Worm (Caenorhabditis elegans) whole organism, L1 larva: ENCODE results near the gene ttr-15.
"Not testable (repeated sequence)": the region's sequence is repeated elsewhere in the genome, so short reads cannot be mapped to it uniquely, and the experiment has no call there.

ENCODE experiments used
- C16A3.4 ChIP-seq: fragments of 150-350 bp; optimal IDR thresholded peaks from 2 replicates; lab custom pipeline; 2014; ENCODE audit warnings: missing biosample characterization, missing genetic modification characterization
- C34B4.2 ChIP-seq: sonication (generic microtip); optimal IDR thresholded peaks from 2 replicates; lab custom pipeline; 2017; ENCODE audit warnings: mild to moderate bottlenecking, missing genetic modification characterization, missing compliant biosample characterization
- F16B12.6 ChIP-seq: fragments of 150-350 bp; optimal IDR thresholded peaks from 2 replicates; lab custom pipeline; 2014; ENCODE audit warnings: missing biosample characterization, missing genetic modification characterization
- aha-1 ChIP-seq: fragments of 150-350 bp; optimal IDR thresholded peaks from 2 replicates; lab custom pipeline; 2014; ENCODE audit warnings: missing biosample characterization, missing genetic modification characterization
- alr-1 ChIP-seq: fragments of 200-800 bp; sonication (Bioruptor generic); optimal IDR thresholded peaks from 2 replicates; lab custom pipeline; 2018; ENCODE audit warnings: borderline replicate concordance, mild to moderate bottlenecking, missing genetic modification characterization, missing compliant biosample characterization
- blmp-1 ChIP-seq: fragments of 150-350 bp; optimal IDR thresholded peaks from 2 replicates; lab custom pipeline; 2014; ENCODE audit warnings: missing biosample characterization, missing genetic modification characterization
- ceh-63 ChIP-seq: fragments of 200-800 bp; sonication (Bioruptor generic); optimal IDR thresholded peaks from 2 replicates; lab custom pipeline; 2018; ENCODE audit warnings: mild to moderate bottlenecking, missing genetic modification characterization, missing compliant biosample characterization
- ceh-8 ChIP-seq: fragments of 200-800 bp; sonication (Bioruptor generic); optimal IDR thresholded peaks from 2 replicates; lab custom pipeline; 2018; ENCODE audit warnings: mild to moderate bottlenecking, missing genetic modification characterization, moderate library complexity, missing compliant biosample characterization
- dpl-1 ChIP-seq, 3 experiments: fragments of 150-350 bp in 2 of 3; sonication (generic microtip) in 1 of 3; optimal IDR thresholded peaks; 2 replicates each; lab custom pipeline; 2014 to 2017; ENCODE audit warnings: missing biosample characterization in 3 of 3, missing genetic modification characterization in 3 of 3, missing genetic modification reagents in 3 of 3
- dsc-1 ChIP-seq: sonication (generic microtip); optimal IDR thresholded peaks from 2 replicates; lab custom pipeline; 2016; ENCODE audit warnings: mild to moderate bottlenecking, missing genetic modification characterization, missing compliant biosample characterization
- efl-1 ChIP-seq, 4 experiments: fragments of 150-350 bp; optimal IDR thresholded peaks in 3 of 4; peaks in 1 of 4; 1 replicate in 1 of 4; 2 replicates in 3 of 4; lab custom pipeline; 2014; ENCODE audit warnings: missing biosample characterization in 2 of 4, missing genetic modification characterization in 2 of 4, missing genetic modification reagents in 2 of 4
- egl-13 ChIP-seq: sonication (generic microtip); optimal IDR thresholded peaks from 2 replicates; lab custom pipeline; 2016; ENCODE audit warnings: missing genotype, missing genetic modification reagents, missing genetic modification characterization, missing compliant biosample characterization
- elt-2 ChIP-seq: sonication (generic microtip); optimal IDR thresholded peaks from 2 replicates; lab custom pipeline; 2016; ENCODE audit warnings: missing genetic modification characterization, mild to moderate bottlenecking, inconsistent platforms, missing compliant biosample characterization, missing genetic modification reagents
- elt-3 ChIP-seq, 6 experiments: fragments of 150-350 bp in 1 of 6; sonication (generic microtip); optimal IDR thresholded peaks; 2 replicates each; lab custom pipeline; 2017 to 2018; ENCODE audit warnings: missing biosample characterization in 6 of 6, missing genetic modification characterization in 6 of 6, inconsistent platforms in 1 of 6
- fkh-10 ChIP-seq: sonication (generic microtip); optimal IDR thresholded peaks from 2 replicates; lab custom pipeline; 2017; ENCODE audit warnings: missing biosample characterization, missing genetic modification reagents, missing genetic modification characterization
- fkh-4 ChIP-seq: sonication (generic microtip); optimal IDR thresholded peaks from 2 replicates; lab custom pipeline; 2016; ENCODE audit warnings: missing compliant biosample characterization, missing genetic modification characterization, borderline replicate concordance
- grh-1 ChIP-seq: fragments of 200-800 bp; sonication (Bioruptor generic); IDR thresholded peaks from 2 replicates; pipeline ENCODE4 v1.3.6; 2022; ENCODE audit warnings: missing genetic modification reagents, missing genetic modification characterization, missing compliant biosample characterization
- hlh-17 ChIP-seq: fragments of 200-800 bp; sonication (Bioruptor generic); optimal IDR thresholded peaks from 2 replicates; lab custom pipeline; 2018; ENCODE audit warnings: missing genetic modification characterization, mild to moderate bottlenecking, missing compliant biosample characterization, moderate library complexity, borderline replicate concordance
- hlh-4 ChIP-seq: sonication (generic microtip); optimal IDR thresholded peaks from 2 replicates; lab custom pipeline; 2016; ENCODE audit warnings: mild to moderate bottlenecking, missing genetic modification characterization, missing compliant biosample characterization
- irx-1 ChIP-seq: sonication (generic microtip); optimal IDR thresholded peaks from 2 replicates; lab custom pipeline; 2016; ENCODE audit warnings: missing genetic modification characterization, missing compliant biosample characterization
- isw-1 ChIP-seq: fragments of 200-800 bp; sonication (Bioruptor generic); IDR thresholded peaks from 2 replicates; pipeline ENCODE4 v1.3.6; 2022; ENCODE audit warnings: missing genetic modification characterization, missing compliant biosample characterization
- lin-13 ChIP-seq: fragments of 150-350 bp; optimal IDR thresholded peaks from 2 replicates; lab custom pipeline; 2014; ENCODE audit warnings: missing biosample characterization, missing genetic modification reagents, missing genetic modification characterization
- lin-14 ChIP-seq: fragments of 200-800 bp; sonication (Bioruptor generic); optimal IDR thresholded peaks from 2 replicates; lab custom pipeline; 2018; ENCODE audit warnings: mild to moderate bottlenecking, missing genetic modification characterization, moderate library complexity, missing compliant biosample characterization
- lin-15B ChIP-seq: fragments of 150-350 bp; sonication (generic microtip); optimal IDR thresholded peaks from 3 replicates; lab custom pipeline; 2014; ENCODE audit warnings: missing biosample characterization, missing genetic modification characterization
- lin-35 ChIP-seq, 2 experiments: fragments of 150-350 bp; optimal IDR thresholded peaks; 2 replicates each; lab custom pipeline; 2014; ENCODE audit warnings: missing biosample characterization in 2 of 2, missing genetic modification characterization in 2 of 2, missing genetic modification reagents in 2 of 2
- lin-39 ChIP-seq: fragments of 150-350 bp; optimal IDR thresholded peaks from 2 replicates; lab custom pipeline; 2014; ENCODE audit warnings: missing biosample characterization, missing genetic modification reagents, missing genetic modification characterization
- lsy-2 ChIP-seq, 2 experiments: fragments of 150-350 bp; optimal IDR thresholded peaks; 2 replicates each; lab custom pipeline; 2014; ENCODE audit warnings: missing biosample characterization in 2 of 2, missing genetic modification characterization in 2 of 2
- mdl-1 ChIP-seq, 2 experiments: fragments of 150-350 bp; optimal IDR thresholded peaks; 2 replicates each; lab custom pipeline; 2014 to 2017; ENCODE audit warnings: missing biosample characterization in 2 of 2, missing genetic modification characterization in 2 of 2, inconsistent platforms in 1 of 2
- mef-2 ChIP-seq: fragments of 150-350 bp; optimal IDR thresholded peaks from 2 replicates; lab custom pipeline; 2014; ENCODE audit warnings: missing biosample characterization, missing genetic modification characterization
- mep-1 ChIP-seq: fragments of 150-350 bp; optimal IDR thresholded peaks from 2 replicates; lab custom pipeline; 2014; ENCODE audit warnings: missing biosample characterization, missing genetic modification characterization
- nhr-47 ChIP-seq: sonication (generic microtip); optimal IDR thresholded peaks from 2 replicates; lab custom pipeline; 2016; ENCODE audit warnings: mild to moderate bottlenecking, missing genetic modification characterization, moderate library complexity, missing compliant biosample characterization
- nhr-71 ChIP-seq: sonication (generic microtip); optimal IDR thresholded peaks from 2 replicates; lab custom pipeline; 2016; ENCODE audit warnings: mild to moderate bottlenecking, missing genetic modification characterization, moderate library complexity, missing compliant biosample characterization
- nhr-84 ChIP-seq: sonication (generic microtip); optimal IDR thresholded peaks from 2 replicates; lab custom pipeline; 2017; ENCODE audit warnings: missing biosample characterization, missing genetic modification characterization
- nhr-85 ChIP-seq: sonication (generic microtip); peaks from one replicate; lab custom pipeline; 2016; ENCODE audit warnings: missing genetic modification characterization, inconsistent platforms, missing compliant biosample characterization
- nhr-90 ChIP-seq: sonication (generic microtip); optimal IDR thresholded peaks from 2 replicates; lab custom pipeline; 2016; ENCODE audit warnings: mild to moderate bottlenecking, missing genetic modification characterization, missing compliant biosample characterization; ENCODE audit not compliant: poor library complexity
- pag-3 ChIP-seq: sonication (generic microtip); optimal IDR thresholded peaks from 2 replicates; lab custom pipeline; 2017; ENCODE audit warnings: missing genetic modification characterization, mild to moderate bottlenecking, missing compliant biosample characterization, antibody characterized with exemption, borderline replicate concordance; ENCODE audit not compliant: insufficient read depth
- pqm-1 ChIP-seq: sonication (generic microtip); optimal IDR thresholded peaks from 3 replicates; lab custom pipeline; 2017; ENCODE audit warnings: missing biosample characterization, missing genetic modification characterization
- rnt-1 ChIP-seq: sonication (generic microtip); optimal IDR thresholded peaks from 2 replicates; lab custom pipeline; 2016; ENCODE audit warnings: mild to moderate bottlenecking, missing genetic modification characterization, moderate library complexity, missing compliant biosample characterization
- snpc-4 ChIP-seq: fragments of 150-350 bp; optimal IDR thresholded peaks from 2 replicates; lab custom pipeline; 2014; ENCODE audit warnings: missing biosample characterization, missing genetic modification characterization
- snu-23 ChIP-seq: sonication (generic microtip); optimal IDR thresholded peaks from 2 replicates; lab custom pipeline; 2016; ENCODE audit warnings: missing genetic modification characterization, missing compliant biosample characterization
- sox-4 ChIP-seq: sonication (generic microtip); optimal IDR thresholded peaks from 2 replicates; lab custom pipeline; 2016; ENCODE audit warnings: missing genetic modification characterization, missing compliant biosample characterization
- sptf-1 ChIP-seq: fragments of 150-350 bp; optimal IDR thresholded peaks from 2 replicates; lab custom pipeline; 2014; ENCODE audit warnings: missing biosample characterization, missing genetic modification characterization
- sup-37 ChIP-seq: fragments of 200-800 bp; sonication (Bioruptor generic); optimal IDR thresholded peaks from 2 replicates; lab custom pipeline; 2018; ENCODE audit warnings: mild to moderate bottlenecking, missing genetic modification characterization, missing compliant biosample characterization
- swsn-7 ChIP-seq: sonication (generic microtip); optimal IDR thresholded peaks from 2 replicates; lab custom pipeline; 2016; ENCODE audit warnings: missing genetic modification characterization, missing compliant biosample characterization
- vab-15 ChIP-seq: sonication (generic microtip); optimal IDR thresholded peaks from 2 replicates; lab custom pipeline; 2017; ENCODE audit warnings: missing genotype, mild to moderate bottlenecking, missing genetic modification characterization, missing compliant biosample characterization
- zip-4 ChIP-seq: fragments of 200-800 bp; sonication (Bioruptor generic); optimal IDR thresholded peaks from 2 replicates; lab custom pipeline; 2018; ENCODE audit warnings: mild to moderate bottlenecking, missing genetic modification characterization, moderate library complexity, missing compliant biosample characterization
- ztf-11 ChIP-seq, 2 experiments: sonication (generic microtip); optimal IDR thresholded peaks; 2 replicates each; lab custom pipeline; 2016 to 2017; ENCODE audit warnings: missing genetic modification characterization in 2 of 2, missing biosample characterization in 1 of 2, missing compliant biosample characterization in 1 of 2

Gene ttr-15

DNA sequence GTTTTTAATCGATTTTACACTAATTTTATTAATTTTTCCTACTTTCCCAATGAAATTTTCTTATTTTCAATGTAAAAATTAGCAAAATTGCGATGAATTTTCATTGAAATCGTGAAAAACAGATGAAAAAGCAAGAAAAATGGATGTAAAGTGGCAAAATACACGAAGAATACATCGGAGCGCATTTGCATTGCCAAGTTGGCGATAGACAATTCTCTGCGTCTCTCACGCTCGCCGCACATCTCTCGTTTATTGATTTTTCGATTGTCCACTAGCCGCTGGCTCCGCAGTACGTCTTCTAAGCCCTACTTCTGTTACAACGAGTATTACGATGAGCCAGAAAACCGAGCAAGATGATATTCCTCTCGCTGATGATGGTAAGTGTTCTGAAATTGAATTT lies 18.9 kb upstream of the ttr-15 start, which contains the start of gene unc-69 (continued):
- TF ChIP-seq dpl-1 (GFP tag; optimal IDR thresholded peaks at IDR 0.05; lab: Kevin White, UChicago) (peak; percentile 47 to 68 (median 64)), nhr-85 (tag; lab: Kevin White, UChicago) (peak; percentile 78), aha-1 (tag; lab: Kevin White, UChicago) (no peak), efl-1 (optimal IDR thresholded peaks at IDR 0.05; lab: Kevin White, UChicago) (peak; percentile 77 to 78), efl-1 (GFP tag; optimal IDR thresholded peaks at IDR 0.05 in 1 of 2; lab: Kevin White, UChicago) (peak; percentile 67 to 96), nhr-47 (tag; lab: Kevin White, UChicago) (peak; percentile 69), sptf-1 (no peak), ztf-11 (tag; optimal IDR thresholded peaks at IDR 0.05; lab: Kevin White, UChicago) (peak in 1 of 2 experiments; percentile 3), pag-3 (tag; lab: Kevin White, UChicago) (no peak), sup-37 (GFP tag; lab: Kevin White, UChicago) (no peak), lin-14 (GFP tag; lab: Kevin White, UChicago) (peak; percentile 72), C16A3.4 (tag; lab: Kevin White, UChicago) (peak; percentile 0), lin-39 (peak; percentile 0), hlh-4 (no peak), elt-3 (tag; optimal IDR thresholded peaks at IDR 0.05; lab: Kevin White, UChicago) (peak in 1 of 6 experiments; percentile 11), pqm-1 (no peak), ceh-63 (GFP tag; lab: Kevin White, UChicago) (no peak), grh-1 (no peak), vab-15 (tag; lab: Kevin White, UChicago) (no peak), dsc-1 (tag; lab: Kevin White, UChicago) (peak; percentile 48), ceh-8 (GFP tag; lab: Kevin White, UChicago) (no peak), nhr-71 (tag; lab: Kevin White, UChicago) (peak; percentile 70), lsy-2 (tag; optimal IDR thresholded peaks at IDR 0.05; lab: Kevin White, UChicago) (peak; percentile 66 to 79), lin-15B (peak; percentile 63), irx-1 (peak; percentile 6), isw-1 (GFP tag; lab: Robert Waterston, UW) (peak; percentile 43), fkh-4 (no peak), sox-4 (tag; lab: Kevin White, UChicago) (no peak), nhr-90 (tag; lab: Kevin White, UChicago) (no peak), hlh-17 (GFP tag; lab: Kevin White, UChicago) (no peak)

DNA sequence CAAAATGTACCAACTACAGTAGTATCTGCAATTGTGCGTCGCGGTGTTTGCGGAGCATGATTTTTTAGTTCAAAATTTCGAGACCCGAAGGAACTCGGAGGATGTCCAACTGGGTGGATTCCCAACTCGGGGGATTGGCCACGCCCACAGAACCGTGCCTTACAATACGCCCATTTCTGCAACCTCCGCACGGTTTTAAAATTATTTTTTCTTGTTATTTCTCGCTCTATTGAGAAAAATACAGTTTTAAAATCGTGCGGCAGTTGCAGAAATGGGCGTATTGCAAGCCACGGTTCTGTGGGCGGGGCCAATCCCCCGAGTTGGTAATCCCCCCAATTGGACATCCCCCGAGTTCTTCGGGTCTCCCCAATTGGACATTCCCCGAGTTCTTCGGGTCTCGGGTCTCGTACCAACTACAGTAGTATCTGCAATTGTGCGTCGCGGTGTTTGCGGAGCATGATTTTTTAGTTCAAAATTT lies 17.4 kb upstream of the ttr-15 start:
- TF ChIP-seq efl-1 (optimal IDR thresholded peaks at IDR 0.05; lab: Kevin White, UChicago), result peak in 1 of 2 experiments; percentile 6
- not testable (repeated sequence) for TF ChIP-seq efl-1 (GFP tag; optimal IDR thresholded peaks at IDR 0.05 in 1 of 2; lab: Kevin White, UChicago)

ce11 chrIII:10320788-10321187 lies 16.9 kb upstream of the ttr-15 start, which contains the start of gene sas-7:
Gene sas-7, plus strand, starts transcription at chrIII:10321019.
- TF ChIP-seq lin-39, result no peak
- TF ChIP-seq dpl-1 (GFP tag; optimal IDR thresholded peaks at IDR 0.05; lab: Kevin White, UChicago), result peak; percentile 57 to 75 (median 65)
- TF ChIP-seq alr-1 (tag; lab: Kevin White, UChicago), result no peak
- TF ChIP-seq mep-1 (tag; lab: Kevin White, UChicago), result no peak
- TF ChIP-seq nhr-71 (tag; lab: Kevin White, UChicago), result no peak
- no peak for TF ChIP-seq nhr-84 (tag; lab: Kevin White, UChicago)
- TF ChIP-seq C34B4.2 (tag; lab: Kevin White, UChicago), result no peak
- no peak for TF ChIP-seq egl-13 (tag; lab: Kevin White, UChicago)
- no peak for TF ChIP-seq snpc-4 (tag; lab: Kevin White, UChicago)
- no peak for TF ChIP-seq mdl-1 (tag; optimal IDR thresholded peaks at IDR 0.05; lab: Kevin White, UChicago)
- TF ChIP-seq ceh-63 (GFP tag; lab: Kevin White, UChicago), result no peak
- peak in 1 of 2 experiments; percentile 1 for TF ChIP-seq lsy-2 (tag; optimal IDR thresholded peaks at IDR 0.05; lab: Kevin White, UChicago)
- TF ChIP-seq lin-13 (GFP tag; lab: Kevin White, UChicago), result no peak
- no peak for TF ChIP-seq snu-23 (GFP tag; lab: Kevin White, UChicago)
- TF ChIP-seq elt-2, result no peak
- TF ChIP-seq blmp-1 (tag; lab: Kevin White, UChicago), result peak; percentile 22
- TF ChIP-seq lin-35 (GFP tag; optimal IDR thresholded peaks at IDR 0.05; lab: Kevin White, UChicago), result peak; percentile 35 to 81
- no peak for TF ChIP-seq nhr-47 (tag; lab: Kevin White, UChicago)
- TF ChIP-seq swsn-7 (tag; lab: Kevin White, UChicago), result no peak
- no peak for TF ChIP-seq C16A3.4 (tag; lab: Kevin White, UChicago)
- TF ChIP-seq mef-2, result no peak
- no peak for TF ChIP-seq elt-3 (tag; optimal IDR thresholded peaks at IDR 0.05; lab: Kevin White, UChicago)
- TF ChIP-seq fkh-10, result no peak
- TF ChIP-seq zip-4, result no peak
- no peak for TF ChIP-seq rnt-1 (tag; lab: Kevin White, UChicago)
- TF ChIP-seq F16B12.6 (tag; lab: Kevin White, UChicago), result peak; percentile 77
